Fruit fly (Drosophila melanogaster): Measurements from ENCODE around the gene Obp22a.

DNA sequence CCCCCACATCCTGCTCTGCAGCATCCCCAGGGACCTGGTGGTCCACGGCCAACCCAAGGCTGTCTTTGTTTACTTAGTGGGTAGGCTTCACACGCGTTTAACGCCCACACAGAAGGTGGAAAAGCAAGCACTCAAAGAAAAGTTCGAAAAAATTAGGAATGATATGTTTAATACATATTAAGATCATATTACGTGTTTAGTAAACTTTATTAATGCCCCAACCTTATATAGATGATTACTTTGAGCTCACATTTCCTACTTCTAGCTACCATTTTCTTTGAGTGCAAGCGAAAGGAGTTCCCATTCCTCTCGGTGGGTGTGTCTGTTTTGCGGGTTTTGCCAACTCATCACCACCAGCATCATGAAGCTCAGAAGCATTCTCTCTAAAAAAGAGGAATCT is 32.5 kb downstream of the Obp22a start:
- no peak for TF ChIP-seq CG8478 (optimal IDR thresholded peaks at IDR 0.05)
- no peak for TF ChIP-seq CTCF (optimal IDR thresholded peaks at IDR 0.05)
